Worm (Caenorhabditis elegans): Measurements from ENCODE around the gene delm-1.

The delm-1 gene

ce11 chrIV:9107464-9107863 lies 27.8 kb downstream of the delm-1 start (continued):
- TF ChIP-seq egl-27 (tag; optimal IDR thresholded peaks at IDR 0.05) (no peak), ZK337.2 (GFP tag; IDR thresholded peaks at IDR 0.05) (no peak), mxl-3 (GFP tag; optimal IDR thresholded peaks at IDR 0.05) (no peak), madf-5 (GFP tag; IDR thresholded peaks at IDR 0.05) (no peak), lin-29 (GFP tag; IDR thresholded peaks at IDR 0.05) (no peak), lir-3 (tag; optimal IDR thresholded peaks at IDR 0.05) (no peak), lsy-2 (tag; optimal IDR thresholded peaks at IDR 0.05) (peak in 1 of 2 experiments; percentile 67), zip-2 (tag; optimal IDR thresholded peaks at IDR 0.05) (no peak), nhr-111 (GFP tag; optimal IDR thresholded peaks at IDR 0.05) (no peak), spr-3 (GFP tag; optimal IDR thresholded peaks at IDR 0.05) (no peak), F44E2.7 (GFP tag; IDR thresholded peaks at IDR 0.05) (no peak), F49E8.2 (tag; optimal IDR thresholded peaks at IDR 0.05; ENCODE audit: borderline replicate concordance) (no peak), dmd-9 (GFP tag; IDR thresholded peaks at IDR 0.05) (no peak), fos-1 (tag; optimal IDR thresholded peaks at IDR 0.05) (no peak), vab-7 (GFP tag; IDR thresholded peaks at IDR 0.05) (no peak), lin-15B (tag; optimal IDR thresholded peaks at IDR 0.05) (no peak), mdl-1 (tag; optimal IDR thresholded peaks at IDR 0.05) (no peak), ceh-20 (GFP tag; IDR thresholded peaks at IDR 0.05) (no peak), unc-62 (GFP tag; optimal IDR thresholded peaks at IDR 0.05 in 1 of 2) (no peak), unc-62 (tag; optimal IDR thresholded peaks at IDR 0.05) (no peak), ceh-44 (GFP tag; IDR thresholded peaks at IDR 0.05) (no peak), fkh-10 (GFP tag; optimal IDR thresholded peaks at IDR 0.05) (no peak), D1046.2 (GFP tag; IDR thresholded peaks at IDR 0.05) (no peak), daf-12 (tag; optimal IDR thresholded peaks at IDR 0.05) (no peak), lin-13 (GFP tag; optimal IDR thresholded peaks at IDR 0.05) (no peak), daf-16 (GFP tag; optimal IDR thresholded peaks at IDR 0.05) (no peak), daf-16 (tag; optimal IDR thresholded peaks at IDR 0.05) (peak; percentile 34), Y5F2A.4 (GFP tag; optimal IDR thresholded peaks at IDR 0.05) (no peak), jun-1 (tag; optimal IDR thresholded peaks at IDR 0.05) (no peak), php-3 (GFP tag; IDR thresholded peaks at IDR 0.05) (no peak), sdz-12 (GFP tag; optimal IDR thresholded peaks at IDR 0.05) (no peak), pha-4 (GFP tag; IDR thresholded peaks at IDR 0.05) (no peak), pha-4 (tag; optimal IDR thresholded peaks at IDR 0.05) (peak; percentile 66), nhr-237 (tag; optimal IDR thresholded peaks at IDR 0.05) (no peak), madf-9 (GFP tag; conservative IDR thresholded peaks at IDR 0.05) (no peak), lin-38 (GFP tag; IDR thresholded peaks at IDR 0.05) (peak; percentile 68), dmd-6 (GFP tag; IDR thresholded peaks at IDR 0.05) (no peak), unc-39 (tag; optimal IDR thresholded peaks at IDR 0.05) (no peak), rbr-2 (tag; optimal IDR thresholded peaks at IDR 0.05) (peak; percentile 35), arid-1 (GFP tag; conservative IDR thresholded peaks at IDR 0.05) (no peak), ama-1 (optimal IDR thresholded peaks at IDR 0.05) (no peak), aha-1 (tag) (no peak), dpl-1 (GFP tag; optimal IDR thresholded peaks at IDR 0.05) (peak; percentile 42), F26F4.8 (GFP tag; conservative IDR thresholded peaks at IDR 0.05) (no peak), nhr-6 (tag; optimal IDR thresholded peaks at IDR 0.05) (peak; percentile 62), ztf-7 (tag; optimal IDR thresholded peaks at IDR 0.05) (no peak), duxl-1 (tag; optimal IDR thresholded peaks at IDR 0.05; ENCODE audit: poor library complexity) (no peak), mes-2 (tag; optimal IDR thresholded peaks at IDR 0.05; ENCODE audit: poor library complexity, severe bottlenecking) (no peak), lim-7 (GFP tag; IDR thresholded peaks at IDR 0.05) (no peak), nhr-102 (tag; optimal IDR thresholded peaks at IDR 0.05) (no peak), tra-1 (GFP tag; IDR thresholded peaks at IDR 0.05) (no peak), skn-1 (tag; optimal IDR thresholded peaks at IDR 0.05) (no peak), hif-1 (tag; optimal IDR thresholded peaks at IDR 0.05) (no peak)

All from whole organism, L4 larva.